Fruit fly (Drosophila melanogaster) whole organism, embryonic: ENCODE measurements around the gene CG31087.

Source experiments
- Atf6 ChIP-seq: fragments of 200-800 bp; sonication (Bioruptor generic); IDR thresholded peaks from 2 replicates; pipeline ENCODE4 v1.3.6; 2022; ENCODE audit warnings: missing biosample characterization, missing genetic modification characterization
- CG11696 ChIP-seq: fragments of 200-800 bp; sonication (Bioruptor generic); IDR thresholded peaks from 2 replicates; pipeline ENCODE4 v1.3.6; 2022; ENCODE audit warnings: missing biosample characterization, missing genetic modification characterization
- CG12219 ChIP-seq: fragments of 200-800 bp; sonication (Bioruptor generic); optimal IDR thresholded peaks from 3 replicates; lab custom pipeline; 2018; ENCODE audit warnings: missing biosample characterization, mild to moderate bottlenecking, missing genetic modification characterization
- CG1529 ChIP-seq: fragments of 200-800 bp; sonication (Bioruptor generic); optimal IDR thresholded peaks from 3 replicates; lab custom pipeline; 2018; ENCODE audit warnings: missing biosample characterization, missing genetic modification characterization
- CG15514 ChIP-seq: fragments of 200-800 bp; sonication (Bioruptor generic); optimal IDR thresholded peaks from 3 replicates; lab custom pipeline; 2017; ENCODE audit warnings: missing biosample characterization, missing genetic modification characterization, mild to moderate bottlenecking, moderate library complexity, missing genetic modification reagents
- CG18619 ChIP-seq: fragments of 200-800 bp; sonication (Bioruptor generic); optimal IDR thresholded peaks from 3 replicates; lab custom pipeline; 2017; ENCODE audit warnings: missing biosample characterization, mild to moderate bottlenecking, missing genetic modification characterization
- CG3281 ChIP-seq: fragments of 200-800 bp; sonication (Bioruptor generic); optimal IDR thresholded peaks from 3 replicates; lab custom pipeline; 2017; ENCODE audit warnings: missing biosample characterization, mild to moderate bottlenecking, missing genetic modification characterization
- CG34224 ChIP-seq: fragments of 200-800 bp; sonication (Bioruptor generic); IDR thresholded peaks from 3 replicates; pipeline ENCODE4 v1.3.6; 2022; ENCODE audit warnings: missing biosample characterization, missing genetic modification characterization; ENCODE audit not compliant: partially characterized antibody
- CG4707 ChIP-seq: fragments of 200-800 bp; sonication (Bioruptor generic); optimal IDR thresholded peaks from 2 replicates; lab custom pipeline; 2018; ENCODE audit warnings: missing biosample characterization, mild to moderate bottlenecking, missing genetic modification characterization, moderate library complexity
- CG4820 ChIP-seq: fragments of 200-800 bp; sonication (Bioruptor generic); optimal IDR thresholded peaks from 3 replicates; lab custom pipeline; 2016; ENCODE audit warnings: missing biosample characterization, missing genetic modification characterization
- CG7372 ChIP-seq: fragments of 200-800 bp; sonication (Bioruptor generic); IDR thresholded peaks from 2 replicates; pipeline ENCODE4 v1.3.6; 2022; ENCODE audit warnings: missing biosample characterization, missing genetic modification characterization
- CG8944 ChIP-seq: fragments of 200-800 bp; sonication (Bioruptor generic); optimal IDR thresholded peaks from 3 replicates; lab custom pipeline; 2016; ENCODE audit warnings: missing biosample characterization, missing genetic modification characterization
- CG9437 ChIP-seq: fragments of 200-800 bp; sonication (Bioruptor generic); optimal IDR thresholded peaks from 2 replicates; lab custom pipeline; 2018; ENCODE audit warnings: missing biosample characterization, mild to moderate bottlenecking, missing genetic modification characterization
- CTCF ChIP-seq: fragments of 200-800 bp; sonication (Bioruptor generic); optimal IDR thresholded peaks from 2 replicates; lab custom pipeline; 2017; ENCODE audit warnings: missing biosample characterization, mild to moderate bottlenecking, missing genetic modification characterization, moderate library complexity
- D19B ChIP-seq: fragments of 200-800 bp; sonication (Bioruptor generic); optimal IDR thresholded peaks from 2 replicates; lab custom pipeline; 2017; ENCODE audit warnings: missing biosample characterization, mild to moderate bottlenecking, missing genetic modification characterization
- Doc3 ChIP-seq: fragments of 200-800 bp; sonication (Bioruptor generic); IDR thresholded peaks from 3 replicates; pipeline ENCODE4 v1.3.6; 2022; ENCODE audit warnings: missing biosample characterization, missing genetic modification characterization; ENCODE audit not compliant: partially characterized antibody
- E2f2 ChIP-seq: fragments of 200-800 bp; sonication (Bioruptor generic); IDR thresholded peaks from 2 replicates; pipeline ENCODE4 v1.3.6; 2022; ENCODE audit warnings: missing biosample characterization, missing genetic modification characterization
- Elba2 ChIP-seq: fragments of 200-800 bp; sonication (Bioruptor generic); optimal IDR thresholded peaks from 3 replicates; lab custom pipeline; 2016; ENCODE audit warnings: missing biosample characterization, missing genetic modification characterization
- Ets97D ChIP-seq: fragments of 200-800 bp; sonication (Bioruptor generic); optimal IDR thresholded peaks from 3 replicates; lab custom pipeline; 2016; ENCODE audit warnings: missing biosample characterization, missing genetic modification characterization
- HHEX ChIP-seq: fragments of 200-800 bp; sonication (Bioruptor generic); optimal IDR thresholded peaks from 3 replicates; lab custom pipeline; 2017; ENCODE audit warnings: missing biosample characterization, mild to moderate bottlenecking, missing genetic modification characterization, missing genetic modification reagents
- HmgD ChIP-seq: fragments of 200-800 bp; sonication (Bioruptor generic); optimal IDR thresholded peaks from 3 replicates; lab custom pipeline; 2016; ENCODE audit warnings: missing biosample characterization, missing genetic modification characterization
- Med ChIP-seq: fragments of 200-800 bp; sonication (Bioruptor generic); peaks from one replicate; lab custom pipeline; 2016; ENCODE audit warnings: missing biosample characterization, missing genetic modification characterization, mild to moderate bottlenecking, inconsistent platforms, moderate library complexity
- NC2α ChIP-seq: fragments of 200-800 bp; sonication (Bioruptor generic); optimal IDR thresholded peaks from 2 replicates; lab custom pipeline; 2016; ENCODE audit warnings: missing biosample characterization, missing genetic modification characterization
- NFAT ChIP-seq: fragments of 200-800 bp; sonication (Bioruptor generic); IDR thresholded peaks from 2 replicates; pipeline ENCODE4 v1.3.6; 2022; ENCODE audit warnings: missing biosample characterization, missing genetic modification characterization
- Opbp ChIP-seq: fragments of 200-800 bp; sonication (Bioruptor generic); IDR thresholded peaks from 3 replicates; pipeline ENCODE4 v1.3.6; 2022; ENCODE audit warnings: missing biosample characterization, missing genetic modification characterization; ENCODE audit not compliant: partially characterized antibody
- Pdp1 ChIP-seq, 2 experiments: fragments of 200-800 bp; sonication (Bioruptor generic); optimal IDR thresholded peaks; 3 replicates each; lab custom pipeline; 2016; ENCODE audit warnings: missing biosample characterization in 2 of 2, missing genetic modification characterization in 2 of 2, mild to moderate bottlenecking in 1 of 2, moderate library complexity in 1 of 2
- Ptx1 ChIP-seq: fragments of 200-800 bp; sonication (Bioruptor generic); IDR thresholded peaks from 2 replicates; pipeline ENCODE4 v1.3.6; 2022; ENCODE audit warnings: missing biosample characterization, missing genetic modification characterization
- Six4 ChIP-seq: fragments of 200-800 bp; sonication (Bioruptor generic); optimal IDR thresholded peaks from 2 replicates; lab custom pipeline; 2016; ENCODE audit warnings: missing biosample characterization, missing genetic modification characterization
- Sox102F ChIP-seq: fragments of 200-800 bp; sonication (Bioruptor generic); optimal IDR thresholded peaks from 2 replicates; lab custom pipeline; 2018; ENCODE audit warnings: missing biosample characterization, mild to moderate bottlenecking, missing genetic modification characterization, moderate library complexity
- Xrp1 ChIP-seq: fragments of 200-800 bp; sonication (Bioruptor generic); IDR thresholded peaks from 2 replicates; pipeline ENCODE4 v1.3.6; 2022; ENCODE audit warnings: missing biosample characterization, missing genetic modification characterization
- bcd ChIP-seq: fragments of 200-800 bp; sonication (Bioruptor generic); optimal IDR thresholded peaks from 2 replicates; lab custom pipeline; 2017; ENCODE audit warnings: missing biosample characterization, mild to moderate bottlenecking, missing genetic modification characterization
- dan ChIP-seq: fragments of 200-800 bp; sonication (Bioruptor generic); IDR thresholded peaks from 2 replicates; pipeline ENCODE4 v1.3.6; 2022; ENCODE audit warnings: missing biosample characterization, missing genetic modification characterization
- ems ChIP-seq: fragments of 200-800 bp; sonication (Bioruptor generic); optimal IDR thresholded peaks from 3 replicates; lab custom pipeline; 2016; ENCODE audit warnings: missing biosample characterization, missing genetic modification characterization
- exex ChIP-seq: fragments of 200-800 bp; sonication (Bioruptor generic); optimal IDR thresholded peaks from 4 replicates; lab custom pipeline; 2018; ENCODE audit warnings: missing biosample characterization, mild to moderate bottlenecking, missing genetic modification characterization, moderate library complexity
- ftz-f1 ChIP-seq: fragments of 200-800 bp; sonication (Bioruptor generic); optimal IDR thresholded peaks from 2 replicates; lab custom pipeline; 2016; ENCODE audit warnings: missing biosample characterization, missing genetic modification characterization
- gsb ChIP-seq: fragments of 200-800 bp; sonication (Bioruptor generic); IDR thresholded peaks from 2 replicates; pipeline ENCODE4 v1.3.6; 2022; ENCODE audit warnings: missing biosample characterization, missing genetic modification characterization
- mirr ChIP-seq: fragments of 200-800 bp; sonication (Bioruptor generic); optimal IDR thresholded peaks from 3 replicates; lab custom pipeline; 2018; ENCODE audit warnings: missing biosample characterization, mild to moderate bottlenecking, missing genetic modification characterization
- nerfin-2 ChIP-seq: fragments of 200-800 bp; sonication (Bioruptor generic); IDR thresholded peaks from 2 replicates; pipeline ENCODE4 v1.3.6; 2022; ENCODE audit warnings: missing biosample characterization, missing genetic modification characterization; ENCODE audit not compliant: partially characterized antibody
- p53 ChIP-seq: fragments of 200-800 bp; sonication (Bioruptor generic); optimal IDR thresholded peaks from 2 replicates; lab custom pipeline; 2016; ENCODE audit warnings: missing biosample characterization, missing genetic modification characterization
- pita ChIP-seq: fragments of 200-800 bp; sonication (Bioruptor generic); optimal IDR thresholded peaks from 2 replicates; lab custom pipeline; 2017; ENCODE audit warnings: missing biosample characterization, mild to moderate bottlenecking, missing genetic modification characterization
- repo ChIP-seq: fragments of 200-800 bp; sonication (Bioruptor generic); optimal IDR thresholded peaks from 2 replicates; lab custom pipeline; 2016; ENCODE audit warnings: missing biosample characterization, missing genetic modification characterization
- salm ChIP-seq: fragments of 200-800 bp; sonication (Bioruptor generic); optimal IDR thresholded peaks from 2 replicates; lab custom pipeline; 2018; ENCODE audit warnings: missing biosample characterization, mild to moderate bottlenecking, missing genetic modification characterization
- sens ChIP-seq: fragments of 200-800 bp; sonication (Bioruptor generic); peaks from one replicate; lab custom pipeline; 2016; ENCODE audit warnings: missing biosample characterization, missing genetic modification characterization
- sna ChIP-seq: fragments of 200-800 bp; sonication (Bioruptor generic); IDR thresholded peaks from 2 replicates; pipeline ENCODE4 v1.3.6; 2022; ENCODE audit warnings: missing biosample characterization, missing genetic modification characterization; ENCODE audit not compliant: partially characterized antibody
- sqz ChIP-seq: fragments of 200-800 bp; sonication (Bioruptor generic); optimal IDR thresholded peaks from 3 replicates; lab custom pipeline; 2018; ENCODE audit warnings: missing biosample characterization, mild to moderate bottlenecking, missing genetic modification characterization
- stc ChIP-seq: fragments of 200-800 bp; sonication (Bioruptor generic); IDR thresholded peaks from 2 replicates; pipeline ENCODE4 v1.3.6; 2022; ENCODE audit warnings: missing biosample characterization, missing genetic modification characterization
- stwl ChIP-seq: fragments of 200-800 bp; sonication (Bioruptor generic); optimal IDR thresholded peaks from 3 replicates; lab custom pipeline; 2018; ENCODE audit warnings: missing biosample characterization, mild to moderate bottlenecking, missing genetic modification characterization, moderate library complexity
- tgo ChIP-seq: fragments of 200-800 bp; sonication (Bioruptor generic); IDR thresholded peaks from 3 replicates; pipeline ENCODE4 v1.3.6; 2022; ENCODE audit warnings: missing biosample characterization, missing genetic modification characterization
- tio ChIP-seq: fragments of 200-800 bp; sonication (Bioruptor generic); optimal IDR thresholded peaks from 2 replicates; lab custom pipeline; 2017; ENCODE audit warnings: missing biosample characterization, missing genetic modification characterization, inconsistent platforms
- tll ChIP-seq, 2 experiments: fragments of 200-800 bp in 1 of 2; fragments of >200 bp in 1 of 2; sonication (Bioruptor generic) in 1 of 2; optimal IDR thresholded peaks; 2 replicates each; lab custom pipeline; 2017 to 2019; ENCODE audit warnings: missing biosample characterization in 2 of 2, missing genetic modification characterization in 2 of 2, mild to moderate bottlenecking in 1 of 2, moderate library complexity in 1 of 2

CG31087 gene

DNA sequence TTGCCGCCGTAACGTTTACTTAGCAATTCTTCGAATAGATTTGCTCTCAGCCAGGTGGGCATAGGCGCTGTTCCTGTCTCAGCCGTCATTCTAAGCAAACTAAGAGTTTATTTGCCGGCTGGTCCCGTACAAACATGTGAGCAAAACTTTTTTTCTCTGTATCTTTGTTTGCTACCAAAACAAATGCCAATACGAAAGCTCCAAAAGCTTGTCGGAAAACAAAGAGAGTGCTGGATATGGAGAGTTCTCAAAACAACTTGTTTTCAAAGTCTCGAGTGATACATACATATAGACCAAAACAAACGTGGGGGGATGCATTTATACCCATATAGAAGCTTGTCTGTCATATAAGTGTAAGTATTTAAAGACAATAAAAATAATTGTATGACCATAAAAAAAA lies 2.4 kb upstream of the CG31087 start, which contains the start of gene CG10559 (continued):
- TF ChIP-seq pita (GFP tag; lab: Kevin White, UChicago) = no peak
- TF ChIP-seq CG1529 (GFP tag; lab: Kevin White, UChicago) = no peak
- peak; percentile 18 for TF ChIP-seq sens (GFP tag; lab: Kevin White, UChicago)
- TF ChIP-seq, all 482 proteins: peak for 7

- TF ChIP-seq Six4 (GFP tag; lab: Kevin White, UChicago) = no peak
- peak; percentile 63 for TF ChIP-seq E2f2 (GFP tag; lab: Robert Waterston, UW)
- peak; percentile 29 for TF ChIP-seq CG15514 (GFP tag; lab: Kevin White, UChicago)
- no peak for TF ChIP-seq stc (GFP tag; lab: Robert Waterston, UW)
- TF ChIP-seq NC2α (GFP tag; lab: Kevin White, UChicago) = no peak
- TF ChIP-seq Atf6 (GFP tag; lab: Robert Waterston, UW) = no peak
- TF ChIP-seq tio (GFP tag; lab: Kevin White, UChicago) = no peak
- no peak for TF ChIP-seq sna (GFP tag; lab: Robert Waterston, UW)
- no peak for TF ChIP-seq ems (GFP tag; lab: Kevin White, UChicago)
- peak; percentile 89 for TF ChIP-seq CTCF (GFP tag; lab: Kevin White, UChicago)
- TF ChIP-seq gsb (GFP tag; lab: Robert Waterston, UW) = no peak
- TF ChIP-seq tll (GFP tag; optimal IDR thresholded peaks at IDR 0.05; lab: Kevin White, UChicago) = no peak
- TF ChIP-seq Ptx1 (GFP tag; lab: Robert Waterston, UW) = no peak
- TF ChIP-seq sqz = no peak
- peak; percentile 70 for TF ChIP-seq Med (GFP tag; lab: Kevin White, UChicago)
- TF ChIP-seq CG8944 (GFP tag; lab: Kevin White, UChicago) = no peak
- TF ChIP-seq ftz-f1 (GFP tag; lab: Kevin White, UChicago) = no peak
- TF ChIP-seq CG3281 (GFP tag; lab: Kevin White, UChicago) = peak; percentile 11
- TF ChIP-seq repo = no peak
- TF ChIP-seq D19B = no peak
- no peak for TF ChIP-seq sens (GFP tag; lab: Kevin White, UChicago)
- no peak for TF ChIP-seq HmgD (GFP tag; lab: Kevin White, UChicago)
- TF ChIP-seq exex (tag; lab: Kevin White, UChicago) = no peak
- no peak for TF ChIP-seq salm (tag; lab: Kevin White, UChicago)
- TF ChIP-seq CG18619 (GFP tag; lab: Kevin White, UChicago) = no peak
- no peak for TF ChIP-seq NFAT (GFP tag; lab: Robert Waterston, UW)
- TF ChIP-seq Sox102F (GFP tag; lab: Kevin White, UChicago) = no peak
- no peak for TF ChIP-seq Elba2
- no peak for TF ChIP-seq Opbp (GFP tag; lab: Robert Waterston, UW)
- TF ChIP-seq dan (GFP tag; lab: Robert Waterston, UW) = no peak
- no peak for TF ChIP-seq CG7372 (GFP tag; lab: Robert Waterston, UW)
- peak; percentile 3 for TF ChIP-seq bcd (GFP tag; lab: Kevin White, UChicago)
- no peak for TF ChIP-seq CG4707 (GFP tag; lab: Kevin White, UChicago)
- no peak for TF ChIP-seq Doc3 (GFP tag; lab: Robert Waterston, UW)
- TF ChIP-seq CG11696 (GFP tag; lab: Robert Waterston, UW) = no peak
- no peak for TF ChIP-seq CG4820
- peak; percentile 22 for TF ChIP-seq Ets97D
- TF ChIP-seq mirr = peak; percentile 49
- no peak for TF ChIP-seq HHEX (GFP tag; lab: Kevin White, UChicago)
- TF ChIP-seq Xrp1 (GFP tag; lab: Robert Waterston, UW) = no peak
- TF ChIP-seq CG34224 (GFP tag; lab: Robert Waterston, UW) = no peak
- TF ChIP-seq stwl (tag; lab: Kevin White, UChicago) = no peak
- no peak for TF ChIP-seq CG12219
- no peak for TF ChIP-seq Pdp1 (GFP tag; optimal IDR thresholded peaks at IDR 0.05; lab: Kevin White, UChicago)
- no peak for TF ChIP-seq p53 (GFP tag; lab: Kevin White, UChicago)
- TF ChIP-seq tgo (GFP tag; lab: Robert Waterston, UW) = no peak
- TF ChIP-seq CG9437 (GFP tag; lab: Kevin White, UChicago) = peak; percentile 1
- TF ChIP-seq nerfin-2 (GFP tag; lab: Robert Waterston, UW) = no peak
Observed at dm6 chr3R:25312583-25312982, 1.1 kb downstream of the CG31087 start.
